Worm (Caenorhabditis elegans) whole organism, L4 larva: Measurements from ENCODE around the gene cnnm-3.

Experiments used
- F10B5.3 ChIP-seq: sonication (generic microtip); optimal IDR thresholded peaks from 2 replicates; lab custom pipeline; 2016; ENCODE audit warnings: mild to moderate bottlenecking, missing genetic modification characterization, missing compliant biosample characterization
- F26F4.8 ChIP-seq: fragments of 200-800 bp; sonication (Bioruptor generic); conservative IDR thresholded peaks from 2 replicates; pipeline ENCODE4 v1.3.6; 2022; ENCODE audit warnings: missing genetic modification characterization, missing compliant biosample characterization
- F44E2.7 ChIP-seq: fragments of 200-800 bp; sonication (Bioruptor generic); IDR thresholded peaks from 2 replicates; pipeline ENCODE4 v2.1.2; 2022; ENCODE audit warnings: missing genetic modification characterization, missing compliant biosample characterization
- R02D3.7 ChIP-seq: fragments of 150-350 bp; sonication (generic microtip); optimal IDR thresholded peaks from 3 replicates; lab custom pipeline; 2014; ENCODE audit warnings: missing biosample characterization, missing genetic modification characterization
- Y105C5A.15 ChIP-seq: fragments of 200-800 bp; sonication (Bioruptor generic); IDR thresholded peaks from 2 replicates; pipeline ENCODE4 v1.3.6; 2022; ENCODE audit warnings: missing genetic modification characterization, missing compliant biosample characterization
- Y48G9A.11 ChIP-seq: fragments of 200-800 bp; sonication (Bioruptor generic); IDR thresholded peaks from 2 replicates; pipeline ENCODE4 v1.3.6; 2022; ENCODE audit warnings: missing genetic modification reagents, missing genetic modification characterization, missing compliant biosample characterization
- Y5F2A.4 ChIP-seq: fragments of 200-800 bp; sonication (Bioruptor generic); optimal IDR thresholded peaks from 2 replicates; lab custom pipeline; 2018; ENCODE audit warnings: mild to moderate bottlenecking, missing genetic modification characterization, missing compliant biosample characterization
- ZK337.2 ChIP-seq: fragments of 200-800 bp; sonication (Bioruptor generic); IDR thresholded peaks from 2 replicates; pipeline ENCODE4 v1.3.6; 2022; ENCODE audit warnings: missing genetic modification reagents, missing genetic modification characterization, missing compliant biosample characterization
- aha-1 ChIP-seq: fragments of 150-350 bp; peaks from one replicate; lab custom pipeline; 2014; ENCODE audit warnings: missing biosample characterization, missing genetic modification characterization
- arid-1 ChIP-seq: fragments of 200-800 bp; sonication (Bioruptor generic); conservative IDR thresholded peaks from 2 replicates; pipeline ENCODE4 v1.3.6; 2022; ENCODE audit warnings: missing genetic modification reagents, missing genetic modification characterization, missing compliant biosample characterization
- ceh-20 ChIP-seq: fragments of 200-800 bp; sonication (Bioruptor generic); IDR thresholded peaks from 2 replicates; pipeline ENCODE4 v1.3.6; 2022; ENCODE audit warnings: missing genetic modification reagents, missing genetic modification characterization, missing compliant biosample characterization
- ceh-32 ChIP-seq: sonication (generic microtip); optimal IDR thresholded peaks from 2 replicates; lab custom pipeline; 2016; ENCODE audit warnings: mild to moderate bottlenecking, missing genetic modification characterization, missing compliant biosample characterization; ENCODE audit not compliant: poor library complexity
- ceh-44 ChIP-seq: fragments of 200-800 bp; sonication (Bioruptor generic); IDR thresholded peaks from 2 replicates; pipeline ENCODE4 v1.3.6; 2022; ENCODE audit warnings: missing genetic modification reagents, missing genetic modification characterization, missing compliant biosample characterization
- ceh-82 ChIP-seq: sonication (generic microtip); optimal IDR thresholded peaks from 2 replicates; lab custom pipeline; 2017; ENCODE audit warnings: missing biosample characterization, missing genetic modification characterization
- ces-1 ChIP-seq: fragments of 150-350 bp; sonication (generic microtip); optimal IDR thresholded peaks from 4 replicates; lab custom pipeline; 2014; ENCODE audit warnings: missing biosample characterization, missing genetic modification reagents, missing genetic modification characterization
- cey-2 ChIP-seq: sonication (generic microtip); optimal IDR thresholded peaks from 3 replicates; lab custom pipeline; 2017; ENCODE audit warnings: missing genetic modification characterization, mild to moderate bottlenecking, missing compliant biosample characterization, antibody characterized with exemption, borderline replicate concordance; ENCODE audit not compliant: insufficient read depth
- ctbp-1 ChIP-seq: fragments of 200-800 bp; sonication (Bioruptor generic); IDR thresholded peaks from 2 replicates; pipeline ENCODE4 v1.3.6; 2022; ENCODE audit warnings: missing genetic modification reagents, missing genetic modification characterization, missing compliant biosample characterization
- daf-19 ChIP-seq: fragments of 200-800 bp; sonication (Bioruptor generic); conservative IDR thresholded peaks from 2 replicates; pipeline ENCODE4 v1.3.6; 2022; ENCODE audit warnings: missing genetic modification characterization, missing compliant biosample characterization
- dmd-6 ChIP-seq: fragments of 200-800 bp; sonication (Bioruptor generic); IDR thresholded peaks from 2 replicates; pipeline ENCODE4 v1.3.6; 2022; ENCODE audit warnings: missing genetic modification reagents, missing genetic modification characterization, missing compliant biosample characterization
- dve-1 ChIP-seq: sonication (generic microtip); optimal IDR thresholded peaks from 2 replicates; lab custom pipeline; 2017; ENCODE audit warnings: antibody characterized with exemption, mild to moderate bottlenecking, missing genetic modification characterization, missing compliant biosample characterization; ENCODE audit not compliant: insufficient read depth
- egl-43 ChIP-seq: fragments of 200-800 bp; sonication (Bioruptor generic); IDR thresholded peaks from 2 replicates; pipeline ENCODE4 v1.3.6; 2022; ENCODE audit warnings: missing genetic modification reagents, missing genetic modification characterization, missing compliant biosample characterization
- gei-8 ChIP-seq: fragments of 200-800 bp; sonication (Bioruptor generic); optimal IDR thresholded peaks from 2 replicates; lab custom pipeline; 2018; ENCODE audit warnings: mild to moderate bottlenecking, missing genetic modification characterization, missing compliant biosample characterization
- hif-1 ChIP-seq, 2 experiments: sonication (generic microtip); optimal IDR thresholded peaks; 2 replicates each; lab custom pipeline; 2016 to 2017; ENCODE audit warnings: missing compliant biosample characterization in 2 of 2, missing genetic modification characterization in 2 of 2, missing genetic modification reagents in 2 of 2, missing genotype in 2 of 2, mild to moderate bottlenecking in 1 of 2
- lin-1 ChIP-seq: fragments of 200-800 bp; sonication (Bioruptor generic); IDR thresholded peaks from 2 replicates; pipeline ENCODE4 v1.3.6; 2022; ENCODE audit warnings: missing genetic modification reagents, missing genetic modification characterization, missing compliant biosample characterization
- lin-38 ChIP-seq: fragments of 200-800 bp; sonication (Bioruptor generic); IDR thresholded peaks from 2 replicates; pipeline ENCODE4 v1.3.6; 2022; ENCODE audit warnings: missing genetic modification reagents, missing genetic modification characterization, missing compliant biosample characterization
- lin-39 ChIP-seq: fragments of 150-350 bp; optimal IDR thresholded peaks from 2 replicates; lab custom pipeline; 2014; ENCODE audit warnings: missing biosample characterization, missing genetic modification reagents, missing genetic modification characterization
- lir-3 ChIP-seq: sonication (generic microtip); optimal IDR thresholded peaks from 2 replicates; lab custom pipeline; 2016; ENCODE audit warnings: mild to moderate bottlenecking, missing genetic modification characterization, missing compliant biosample characterization
- mdl-1 ChIP-seq, 2 experiments: fragments of 150-350 bp in 1 of 2; sonication (generic microtip) in 1 of 2; optimal IDR thresholded peaks; 2 replicates each; lab custom pipeline; 2014 to 2017; ENCODE audit warnings: missing biosample characterization in 2 of 2, missing genetic modification characterization in 2 of 2
- mep-1 ChIP-seq: fragments of 150-350 bp; sonication (generic microtip); optimal IDR thresholded peaks from 3 replicates; lab custom pipeline; 2014; ENCODE audit warnings: missing biosample characterization, missing genetic modification characterization
- mes-2 ChIP-seq: sonication (generic microtip); optimal IDR thresholded peaks from 2 replicates; lab custom pipeline; 2016; ENCODE audit warnings: missing genotype, mild to moderate bottlenecking, missing genetic modification characterization, missing compliant biosample characterization; ENCODE audit not compliant: poor library complexity, severe bottlenecking
- nhr-102 ChIP-seq: sonication (generic microtip); optimal IDR thresholded peaks from 2 replicates; lab custom pipeline; 2016; ENCODE audit warnings: mild to moderate bottlenecking, missing genetic modification characterization, moderate library complexity, missing compliant biosample characterization
- nhr-111 ChIP-seq: fragments of 200-800 bp; sonication (Bioruptor generic); optimal IDR thresholded peaks from 2 replicates; lab custom pipeline; 2018; ENCODE audit warnings: mild to moderate bottlenecking, missing genetic modification characterization, missing compliant biosample characterization
- nhr-237 ChIP-seq: sonication (generic microtip); optimal IDR thresholded peaks from 2 replicates; lab custom pipeline; 2017; ENCODE audit warnings: missing biosample characterization, missing genetic modification characterization
- nhr-28 ChIP-seq: fragments of 150-350 bp; optimal IDR thresholded peaks from 2 replicates; lab custom pipeline; 2014; ENCODE audit warnings: missing biosample characterization, missing genetic modification characterization
- nhr-41 ChIP-seq: fragments of 200-800 bp; sonication (Bioruptor generic); IDR thresholded peaks from 2 replicates; pipeline ENCODE4 v1.3.6; 2022; ENCODE audit warnings: missing genetic modification reagents, missing genetic modification characterization, missing compliant biosample characterization
- nhr-42 ChIP-seq: fragments of 200-800 bp; sonication (Bioruptor generic); IDR thresholded peaks from 2 replicates; pipeline ENCODE4 v1.3.6; 2022; ENCODE audit warnings: missing genetic modification characterization, missing compliant biosample characterization
- nhr-76 ChIP-seq: fragments of 150-350 bp; optimal IDR thresholded peaks from 2 replicates; lab custom pipeline; 2014; ENCODE audit warnings: missing biosample characterization, missing genetic modification characterization
- nhr-77 ChIP-seq: fragments of 150-350 bp; optimal IDR thresholded peaks from 2 replicates; lab custom pipeline; 2014; ENCODE audit warnings: missing biosample characterization, missing genetic modification characterization
- php-3 ChIP-seq: fragments of 200-800 bp; sonication (Bioruptor generic); IDR thresholded peaks from 2 replicates; pipeline ENCODE4 v1.3.6; 2022; ENCODE audit warnings: missing genetic modification reagents, missing genetic modification characterization, missing compliant biosample characterization
- pqm-1 ChIP-seq: sonication (generic microtip); optimal IDR thresholded peaks from 2 replicates; lab custom pipeline; 2017; ENCODE audit warnings: missing biosample characterization, missing genetic modification characterization
- rbr-2 ChIP-seq: sonication (generic microtip); optimal IDR thresholded peaks from 2 replicates; lab custom pipeline; 2016; ENCODE audit warnings: missing genotype, missing genetic modification characterization, missing compliant biosample characterization
- sdz-12 ChIP-seq: fragments of 200-800 bp; sonication (Bioruptor generic); optimal IDR thresholded peaks from 2 replicates; lab custom pipeline; 2018; ENCODE audit warnings: mild to moderate bottlenecking, missing genetic modification characterization, missing compliant biosample characterization
- set-16 ChIP-seq: fragments of 200-800 bp; sonication (Bioruptor generic); IDR thresholded peaks from 2 replicates; pipeline ENCODE4 v1.3.6; 2022; ENCODE audit warnings: missing genetic modification reagents, missing genetic modification characterization, missing compliant biosample characterization
- skn-1 ChIP-seq: fragments of 150-350 bp; optimal IDR thresholded peaks from 2 replicates; lab custom pipeline; 2014; ENCODE audit warnings: missing biosample characterization, missing genetic modification characterization
- spr-3 ChIP-seq: fragments of 200-800 bp; sonication (Bioruptor generic); optimal IDR thresholded peaks from 2 replicates; lab custom pipeline; 2018; ENCODE audit warnings: mild to moderate bottlenecking, missing genetic modification characterization, missing compliant biosample characterization
- unc-130 ChIP-seq: sonication (generic microtip); optimal IDR thresholded peaks from 2 replicates; lab custom pipeline; 2016; ENCODE audit warnings: missing genetic modification reagents, missing genetic modification characterization, missing compliant biosample characterization
- unc-39 ChIP-seq: sonication (generic microtip); optimal IDR thresholded peaks from 2 replicates; lab custom pipeline; 2017; ENCODE audit warnings: missing biosample characterization, missing genetic modification characterization
- zfp-2 ChIP-seq: sonication (generic microtip); optimal IDR thresholded peaks from 2 replicates; lab custom pipeline; 2016; ENCODE audit warnings: mild to moderate bottlenecking, missing genetic modification characterization, missing compliant biosample characterization
- zfp-3 ChIP-seq: fragments of 200-800 bp; sonication (Bioruptor generic); conservative IDR thresholded peaks from 2 replicates; pipeline ENCODE4 v1.3.6; 2022; ENCODE audit warnings: missing genetic modification reagents, missing genetic modification characterization, missing compliant biosample characterization
- zip-11 ChIP-seq: fragments of 200-800 bp; sonication (Bioruptor generic); IDR thresholded peaks from 2 replicates; pipeline ENCODE4 v1.3.6; 2022; ENCODE audit warnings: missing genetic modification characterization, missing compliant biosample characterization
- zip-2 ChIP-seq: fragments of 150-350 bp; optimal IDR thresholded peaks from 2 replicates; lab custom pipeline; 2014; ENCODE audit warnings: missing biosample characterization, missing genetic modification characterization

Gene cnnm-3

ce11 chrX:3089894-3090414 is 44.3 kb upstream of the cnnm-3 start (continued):
- TF ChIP-seq nhr-237 (tag; lab: Kevin White, UChicago), result no peak
- no peak for TF ChIP-seq cey-2 (tag; lab: Kevin White, UChicago)
- TF ChIP-seq nhr-41, result no peak
- no peak for TF ChIP-seq unc-130 (GFP tag; lab: Kevin White, UChicago)
- no peak for TF ChIP-seq egl-43 (GFP tag; lab: Robert Waterston, UW)
- peak; percentile 73 for TF ChIP-seq nhr-77 (tag; lab: Kevin White, UChicago)
- TF ChIP-seq ceh-32 (tag; lab: Kevin White, UChicago), result no peak
- TF ChIP-seq unc-39 (tag; lab: Kevin White, UChicago), result no peak
- TF ChIP-seq php-3 (GFP tag; lab: Robert Waterston, UW), result 0 out of 2 replicates have a peak, but pooled peaks have one; percentile 46
- no peak for TF ChIP-seq nhr-42
- TF ChIP-seq Y105C5A.15 (GFP tag; lab: Robert Waterston, UW), result no peak
- peak; percentile 54; the same call in 1 of the 2 replicates for TF ChIP-seq ctbp-1 (GFP tag; lab: Robert Waterston, UW)
- no peak for TF ChIP-seq zip-2 (tag; lab: Kevin White, UChicago)
- TF ChIP-seq ces-1 (GFP tag; lab: Kevin White, UChicago), result no peak
- TF ChIP-seq mdl-1 (tag; optimal IDR thresholded peaks at IDR 0.05; lab: Kevin White, UChicago), result peak; percentile 31 to 78
- peak; percentile 4 for TF ChIP-seq mes-2
- TF ChIP-seq lin-1 (GFP tag; lab: Robert Waterston, UW), result peak; percentile 9; the same call in 1 of the 2 replicates
- no peak for TF ChIP-seq ceh-20 (GFP tag; lab: Robert Waterston, UW)
- TF ChIP-seq hif-1 (tag; optimal IDR thresholded peaks at IDR 0.05; lab: Kevin White, UChicago), result peak; percentile 91 to 100
- no peak for TF ChIP-seq lin-38 (GFP tag; lab: Robert Waterston, UW)
- TF ChIP-seq nhr-76 (tag; lab: Kevin White, UChicago), result no peak
- no peak for TF ChIP-seq F44E2.7 (GFP tag; lab: Robert Waterston, UW)
- no peak for TF ChIP-seq ceh-82
- no peak for TF ChIP-seq sdz-12 (GFP tag; lab: Kevin White, UChicago)
- TF ChIP-seq set-16 (GFP tag; lab: Robert Waterston, UW), result no peak; the same call in 1 of the 2 replicates
- no peak for TF ChIP-seq ceh-44 (GFP tag; lab: Robert Waterston, UW)
- TF ChIP-seq zip-11 (GFP tag; lab: Robert Waterston, UW), result no peak
- TF ChIP-seq ZK337.2, result no peak
- TF ChIP-seq nhr-102, result peak; percentile 39
- TF ChIP-seq zfp-3 (GFP tag; lab: Robert Waterston, UW), result no peak
- TF ChIP-seq skn-1 (tag; lab: Kevin White, UChicago), result no peak
- peak; percentile 43 for TF ChIP-seq rbr-2
- no peak for TF ChIP-seq Y5F2A.4 (GFP tag; lab: Kevin White, UChicago)
- TF ChIP-seq gei-8 (GFP tag; lab: Kevin White, UChicago), result no peak
- TF ChIP-seq daf-19 (GFP tag; lab: Robert Waterston, UW), result no peak
- TF ChIP-seq R02D3.7, result no peak
- peak; percentile 80 for TF ChIP-seq nhr-28
- no peak for TF ChIP-seq zfp-2 (tag; lab: Kevin White, UChicago)
- TF ChIP-seq dmd-6, result peak; percentile 60
- no peak for TF ChIP-seq F10B5.3
- TF ChIP-seq pqm-1 (tag; lab: Kevin White, UChicago), result peak; percentile 61
- TF ChIP-seq arid-1 (GFP tag; lab: Robert Waterston, UW), result no peak
- TF ChIP-seq lin-39 (tag; lab: Kevin White, UChicago), result no peak
- TF ChIP-seq F26F4.8 (GFP tag; lab: Robert Waterston, UW), result no peak
- TF ChIP-seq spr-3 (GFP tag; lab: Kevin White, UChicago), result no peak
- TF ChIP-seq aha-1 (tag; lab: Kevin White, UChicago), result peak; percentile 100
- no peak for TF ChIP-seq Y48G9A.11
- TF ChIP-seq dve-1 (tag; lab: Kevin White, UChicago), result peak; percentile 72
- no peak for TF ChIP-seq nhr-111 (GFP tag; lab: Kevin White, UChicago)
- peak; percentile 69 for TF ChIP-seq mep-1
- TF ChIP-seq lir-3 (tag; lab: Kevin White, UChicago), result no peak
